Worm (Caenorhabditis elegans): ENCODE data around the gene C33D9.3.

C33D9.3 gene

DNA sequence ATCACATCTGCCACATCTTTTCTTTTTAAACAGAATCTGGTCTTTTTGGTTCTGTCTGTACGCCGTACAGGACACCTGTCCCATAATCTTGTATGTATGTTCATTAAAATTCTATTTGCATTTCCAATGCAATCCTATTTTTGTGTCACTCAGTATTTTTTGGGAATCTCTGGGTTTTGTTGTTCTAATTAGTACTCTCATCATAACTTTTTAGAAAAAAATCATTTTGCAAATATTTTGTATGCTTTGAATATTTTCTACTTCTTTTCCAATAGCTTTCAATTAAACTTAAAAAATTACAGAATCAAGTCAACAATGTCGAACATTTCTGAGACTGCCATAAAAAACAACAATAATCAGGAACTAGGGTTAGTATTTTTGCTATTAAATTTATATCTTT is 27.3 kb upstream of the C33D9.3 start, which contains the start of gene T28C6.3:
TSS of gene T28C6.3 (plus strand) at position 301 of the 400 bp plus-strand sequence.
- no peak for TF ChIP-seq efl-1 (optimal IDR thresholded peaks at IDR 0.05)
- TF ChIP-seq efl-1 (GFP tag; optimal IDR thresholded peaks at IDR 0.05 in 1 of 2) = peak in 1 of 2 experiments; percentile 9
- TF ChIP-seq hlh-17 (GFP tag; optimal IDR thresholded peaks at IDR 0.05; ENCODE audit: borderline replicate concordance) = no peak

DNA sequence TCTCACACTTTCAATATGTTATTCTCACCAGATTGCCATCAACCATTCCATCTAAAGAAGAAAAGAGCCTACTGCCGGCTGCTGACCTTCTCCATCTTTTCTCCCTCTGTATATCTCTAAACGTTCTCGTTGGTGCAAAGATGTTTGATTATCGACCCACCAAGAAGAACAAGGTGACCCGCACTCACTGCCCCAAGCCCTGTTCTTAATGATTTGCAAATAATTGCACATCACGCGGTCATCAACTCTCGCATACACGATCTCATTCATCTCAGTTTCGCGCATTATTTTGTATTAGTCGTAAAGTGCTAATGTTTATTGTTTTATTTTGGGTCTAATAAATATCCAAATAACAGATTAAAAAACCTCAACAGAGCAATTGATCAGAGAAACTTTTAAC is 26.8 kb upstream of the C33D9.3 start:
- TF ChIP-seq zip-4 (GFP tag; optimal IDR thresholded peaks at IDR 0.05) (no peak), unc-86 (tag; optimal IDR thresholded peaks at IDR 0.05) (no peak), alr-1 (tag; optimal IDR thresholded peaks at IDR 0.05; ENCODE audit: borderline replicate concordance) (no peak), ces-1 (GFP tag; optimal IDR thresholded peaks at IDR 0.05) (no peak), fkh-8 (tag; optimal IDR thresholded peaks at IDR 0.05) (no peak), xbp-1 (tag; optimal IDR thresholded peaks at IDR 0.05) (no peak), nhr-77 (tag; optimal IDR thresholded peaks at IDR 0.05) (no peak), unc-130 (tag; optimal IDR thresholded peaks at IDR 0.05) (no peak), fkh-4 (tag; optimal IDR thresholded peaks at IDR 0.05; ENCODE audit: borderline replicate concordance) (no peak)

DNA sequence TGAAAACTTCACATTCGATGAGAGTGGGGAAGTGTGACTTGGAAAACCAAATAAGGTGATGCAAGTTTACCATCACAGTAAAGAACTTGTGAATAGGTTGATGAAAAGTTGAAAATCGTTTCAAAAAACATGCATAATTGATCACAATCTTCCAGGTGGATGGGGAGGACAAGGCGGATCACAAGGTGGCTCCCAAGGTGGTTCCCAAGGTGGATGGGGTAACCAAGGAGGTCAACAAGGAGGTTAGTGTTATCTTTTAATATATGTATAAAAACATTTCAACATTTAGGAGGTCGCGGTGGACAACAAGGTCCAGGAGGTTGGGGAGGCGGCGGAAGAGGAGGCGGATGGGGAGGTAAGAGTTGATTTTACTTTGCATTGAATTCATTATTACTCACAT is 24.9 kb upstream of the C33D9.3 start, which contains the start of gene T28C6.10:
TSS of gene T28C6.10 (plus strand) at position 301 of the 400 bp plus-strand sequence.
- no peak for TF ChIP-seq egl-27 (tag; optimal IDR thresholded peaks at IDR 0.05)

DNA sequence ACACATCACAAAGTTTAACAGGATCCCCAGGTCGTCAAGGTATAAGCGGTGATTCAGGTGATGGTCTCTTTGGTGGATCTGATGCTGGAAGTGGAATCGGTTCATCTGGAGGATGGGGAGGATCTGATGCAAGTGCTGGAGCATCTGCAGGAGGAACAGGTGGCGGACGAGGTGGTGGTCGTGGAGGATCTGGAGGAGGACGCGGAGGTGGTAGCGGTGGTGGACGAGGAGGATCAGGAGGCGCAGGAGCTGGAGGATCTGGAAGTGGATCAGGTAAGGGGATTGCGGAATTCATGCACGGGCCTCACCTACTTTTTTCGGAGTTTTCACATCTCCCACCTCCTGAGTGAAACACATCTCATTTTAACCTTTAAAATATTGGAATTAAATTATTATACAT is 23.9 kb upstream of the C33D9.3 start:
- TF ChIP-seq tlp-1 (tag; optimal IDR thresholded peaks at IDR 0.05) = no peak
- no peak for TF ChIP-seq F16B12.6 (tag; optimal IDR thresholded peaks at IDR 0.05)
- no peak for TF ChIP-seq nhr-84 (tag; optimal IDR thresholded peaks at IDR 0.05)
- TF ChIP-seq hlh-17 (GFP tag; optimal IDR thresholded peaks at IDR 0.05; ENCODE audit: borderline replicate concordance) = no peak

DNA sequence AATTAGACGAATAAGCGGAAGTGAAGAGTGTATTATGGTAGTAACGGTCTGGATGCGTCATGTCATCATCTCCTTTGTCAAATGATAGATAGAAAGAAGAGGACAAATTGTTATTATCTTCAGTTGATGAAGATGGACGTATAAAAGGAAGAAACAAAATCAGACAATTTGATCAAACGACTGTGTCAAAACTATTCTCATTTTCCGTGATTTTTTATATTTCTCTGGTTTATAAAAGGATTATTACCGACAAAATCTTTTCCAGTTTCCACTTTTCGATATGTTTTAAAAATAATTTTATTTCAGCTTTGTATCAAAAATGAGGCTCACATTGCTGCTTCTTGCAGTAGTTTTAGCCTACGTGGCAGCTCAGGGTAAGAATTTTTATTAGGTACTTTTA is 23.3 kb upstream of the C33D9.3 start, which contains the start of gene grsp-2:
TSS of gene grsp-2 (plus strand) at position 301 of the 400 bp plus-strand sequence.
- TF ChIP-seq rnt-1 (tag; optimal IDR thresholded peaks at IDR 0.05) = no peak
- TF ChIP-seq dsc-1 (tag; optimal IDR thresholded peaks at IDR 0.05) = no peak
- TF ChIP-seq nhr-71 (tag; optimal IDR thresholded peaks at IDR 0.05) = peak; percentile 5
- no peak for TF ChIP-seq ztf-4 (tag; optimal IDR thresholded peaks at IDR 0.05)
- TF ChIP-seq alr-1 (tag; optimal IDR thresholded peaks at IDR 0.05; ENCODE audit: borderline replicate concordance) = no peak
- TF ChIP-seq sup-37 (GFP tag; optimal IDR thresholded peaks at IDR 0.05) = no peak
- no peak for TF ChIP-seq lin-35 (GFP tag; optimal IDR thresholded peaks at IDR 0.05)
- no peak for TF ChIP-seq xbp-1 (tag; optimal IDR thresholded peaks at IDR 0.05)
- TF ChIP-seq ces-1 (GFP tag; optimal IDR thresholded peaks at IDR 0.05) = no peak
- no peak for TF ChIP-seq hlh-17 (GFP tag; optimal IDR thresholded peaks at IDR 0.05; ENCODE audit: borderline replicate concordance)
- no peak for TF ChIP-seq tbx-2 (tag; optimal IDR thresholded peaks at IDR 0.05)
- no peak for TF ChIP-seq ceh-88 (GFP tag; IDR thresholded peaks at IDR 0.05)
- TF ChIP-seq blmp-1 (tag; optimal IDR thresholded peaks at IDR 0.05) = peak; percentile 11
- peak; percentile 2 for TF ChIP-seq snu-23 (GFP tag; optimal IDR thresholded peaks at IDR 0.05)
- no peak for TF ChIP-seq C16A3.4 (tag; optimal IDR thresholded peaks at IDR 0.05)
- TF ChIP-seq nhr-85 (tag) = peak; percentile 71
- peak in 1 of 6 experiments; percentile 1 for TF ChIP-seq elt-3 (tag; optimal IDR thresholded peaks at IDR 0.05)
- no peak for TF ChIP-seq nhr-28 (tag; optimal IDR thresholded peaks at IDR 0.05)
- no peak for TF ChIP-seq ceh-63 (GFP tag; optimal IDR thresholded peaks at IDR 0.05)
- TF ChIP-seq unc-30 (tag; optimal IDR thresholded peaks at IDR 0.05) = no peak
- no peak for TF ChIP-seq lir-3 (tag; optimal IDR thresholded peaks at IDR 0.05; ENCODE audit: poor library complexity)
- no peak for TF ChIP-seq mep-1 (tag; optimal IDR thresholded peaks at IDR 0.05)
- no peak for TF ChIP-seq irx-1 (tag; optimal IDR thresholded peaks at IDR 0.05)
- no peak for TF ChIP-seq nhr-237 (tag; optimal IDR thresholded peaks at IDR 0.05)
- no peak for TF ChIP-seq C34B4.2 (tag; optimal IDR thresholded peaks at IDR 0.05)
- no peak for TF ChIP-seq nhr-20 (tag; optimal IDR thresholded peaks at IDR 0.05)
- no peak for TF ChIP-seq hlh-4 (tag; optimal IDR thresholded peaks at IDR 0.05)
- TF ChIP-seq ztf-11 (tag; optimal IDR thresholded peaks at IDR 0.05) = no peak
- TF ChIP-seq fkh-4 (tag; optimal IDR thresholded peaks at IDR 0.05; ENCODE audit: borderline replicate concordance) = no peak
